Fruit fly (Drosophila melanogaster) whole organism, embryonic: ENCODE data around the gene CG34296.

ENCODE experiments used
- ATbp ChIP-seq: fragments of 200-800 bp; sonication (Bioruptor generic); optimal IDR thresholded peaks from 2 replicates; lab custom pipeline; 2017; ENCODE audit warnings: missing biosample characterization, mild to moderate bottlenecking, missing genetic modification characterization, missing genetic modification reagents
- Aef1 ChIP-seq: fragments of 200-800 bp; sonication (Bioruptor generic); IDR thresholded peaks from 3 replicates; pipeline ENCODE4 v1.3.6; 2022; ENCODE audit warnings: missing biosample characterization, missing genetic modification characterization
- CG10209 ChIP-seq: fragments of 200-800 bp; sonication (Bioruptor generic); optimal IDR thresholded peaks from 3 replicates; lab custom pipeline; 2017; ENCODE audit warnings: missing biosample characterization, mild to moderate bottlenecking, missing genetic modification characterization, missing genetic modification reagents
- CG11695 ChIP-seq: fragments of 200-800 bp; sonication (Bioruptor generic); IDR thresholded peaks from 3 replicates; pipeline ENCODE4 v1.3.6; 2022; ENCODE audit warnings: missing biosample characterization, missing genetic modification characterization
- CG11723 ChIP-seq: fragments of 200-800 bp; sonication (Bioruptor generic); optimal IDR thresholded peaks from 2 replicates; lab custom pipeline; 2017; ENCODE audit warnings: missing biosample characterization, mild to moderate bottlenecking, missing genetic modification characterization
- CG12219 ChIP-seq: fragments of 200-800 bp; sonication (Bioruptor generic); optimal IDR thresholded peaks from 3 replicates; lab custom pipeline; 2018; ENCODE audit warnings: missing biosample characterization, mild to moderate bottlenecking, missing genetic modification characterization
- CG12391 ChIP-seq: fragments of 200-800 bp; sonication (Bioruptor generic); optimal IDR thresholded peaks from 3 replicates; lab custom pipeline; 2018; ENCODE audit warnings: missing biosample characterization, mild to moderate bottlenecking, missing genetic modification characterization, moderate library complexity
- CG15269 ChIP-seq: fragments of 200-800 bp; sonication (Bioruptor generic); optimal IDR thresholded peaks from 2 replicates; lab custom pipeline; 2018; ENCODE audit warnings: missing biosample characterization, mild to moderate bottlenecking, missing genetic modification characterization, moderate library complexity
- CG15601 ChIP-seq: fragments of 200-800 bp; sonication (Bioruptor generic); optimal IDR thresholded peaks from 3 replicates; lab custom pipeline; 2019; ENCODE audit warnings: missing biosample characterization, mild to moderate bottlenecking, missing genetic modification characterization, moderate library complexity
- CG15696 ChIP-seq: fragments of 200-800 bp; sonication (Bioruptor generic); optimal IDR thresholded peaks from 2 replicates; lab custom pipeline; 2019; ENCODE audit warnings: missing biosample characterization, mild to moderate bottlenecking, missing genetic modification characterization, moderate library complexity
- CG17328 ChIP-seq: fragments of 200-800 bp; sonication (Bioruptor generic); IDR thresholded peaks from 2 replicates; pipeline ENCODE4 v1.3.6; 2022; ENCODE audit warnings: missing biosample characterization, missing genetic modification characterization
- CG17568 ChIP-seq: fragments of 200-800 bp; sonication (Bioruptor generic); optimal IDR thresholded peaks from 2 replicates; lab custom pipeline; 2018; ENCODE audit warnings: missing biosample characterization, mild to moderate bottlenecking, missing genetic modification characterization, moderate library complexity
- CG18599 ChIP-seq: fragments of 200-800 bp; sonication (Bioruptor generic); optimal IDR thresholded peaks from 3 replicates; lab custom pipeline; 2017; ENCODE audit warnings: missing biosample characterization, missing genetic modification characterization, mild to moderate bottlenecking, moderate library complexity, missing genetic modification reagents
- CG2678 ChIP-seq: fragments of 200-800 bp; sonication (Bioruptor generic); optimal IDR thresholded peaks from 3 replicates; lab custom pipeline; 2019; ENCODE audit warnings: missing biosample characterization, mild to moderate bottlenecking, missing genetic modification characterization, moderate library complexity
- CG3281 ChIP-seq: fragments of 200-800 bp; sonication (Bioruptor generic); optimal IDR thresholded peaks from 3 replicates; lab custom pipeline; 2017; ENCODE audit warnings: missing biosample characterization, mild to moderate bottlenecking, missing genetic modification characterization
- CG6654 ChIP-seq: fragments of 200-800 bp; sonication (Bioruptor generic); optimal IDR thresholded peaks from 2 replicates; lab custom pipeline; 2017; ENCODE audit warnings: missing biosample characterization, mild to moderate bottlenecking, missing genetic modification characterization
- CG6813 ChIP-seq: fragments of 200-800 bp; sonication (Bioruptor generic); optimal IDR thresholded peaks from 2 replicates; lab custom pipeline; 2017; ENCODE audit warnings: missing biosample characterization, missing genetic modification characterization, mild to moderate bottlenecking, moderate library complexity, missing genetic modification reagents
- CG6854 ChIP-seq: fragments of 200-800 bp; sonication (Bioruptor generic); optimal IDR thresholded peaks from 3 replicates; lab custom pipeline; 2017; ENCODE audit warnings: missing biosample characterization, mild to moderate bottlenecking, missing genetic modification characterization
- CG7357 ChIP-seq: fragments of 200-800 bp; sonication (Bioruptor generic); IDR thresholded peaks from 3 replicates; pipeline ENCODE4 v1.3.6; 2022; ENCODE audit warnings: missing biosample characterization, missing genetic modification characterization
- CG7556 ChIP-seq: fragments of 200-800 bp; sonication (Bioruptor generic); optimal IDR thresholded peaks from 2 replicates; lab custom pipeline; 2017; ENCODE audit warnings: missing biosample characterization, mild to moderate bottlenecking, missing genetic modification characterization
- CG8388 ChIP-seq: fragments of 200-800 bp; sonication (Bioruptor generic); optimal IDR thresholded peaks from 2 replicates; lab custom pipeline; 2019; ENCODE audit warnings: missing biosample characterization, mild to moderate bottlenecking, missing genetic modification characterization, moderate library complexity
- CG9727 ChIP-seq: fragments of 200-800 bp; sonication (Bioruptor generic); optimal IDR thresholded peaks from 3 replicates; lab custom pipeline; 2017; ENCODE audit warnings: missing biosample characterization, mild to moderate bottlenecking, missing genetic modification characterization
- CoRest ChIP-seq: fragments of 200-800 bp; sonication (Bioruptor generic); optimal IDR thresholded peaks from 3 replicates; lab custom pipeline; 2018; ENCODE audit warnings: missing biosample characterization, mild to moderate bottlenecking, missing genetic modification characterization, moderate library complexity
- D ChIP-seq, 2 experiments: fragments of 200-800 bp in 1 of 2; fragments of >200 bp in 1 of 2; sonication (Bioruptor generic) in 1 of 2; optimal IDR thresholded peaks; 2 replicates in 1 of 2; 3 replicates in 1 of 2; lab custom pipeline; 2017; ENCODE audit warnings: mild to moderate bottlenecking in 1 of 2, missing biosample characterization in 1 of 2, missing genetic modification characterization in 1 of 2, missing genetic modification reagents in 1 of 2
- Fer3 ChIP-seq: fragments of 200-800 bp; sonication (Bioruptor generic); optimal IDR thresholded peaks from 2 replicates; lab custom pipeline; 2018; ENCODE audit warnings: missing biosample characterization, mild to moderate bottlenecking, missing genetic modification characterization, moderate library complexity
- Hmr ChIP-seq: fragments of 200-800 bp; sonication (Bioruptor generic); optimal IDR thresholded peaks from 3 replicates; lab custom pipeline; 2017; ENCODE audit warnings: mild to moderate bottlenecking, missing biosample characterization, missing genetic modification reagents, missing genetic modification characterization
- Hr51 ChIP-seq, 2 experiments: fragments of 200-800 bp; sonication (Bioruptor generic); optimal IDR thresholded peaks; 2 replicates in 1 of 2; 3 replicates in 1 of 2; lab custom pipeline; 2016 to 2018; ENCODE audit warnings: missing biosample characterization in 2 of 2, missing genetic modification characterization in 2 of 2, mild to moderate bottlenecking in 1 of 2, moderate library complexity in 1 of 2
- NfI ChIP-seq: fragments of 200-800 bp; sonication (Bioruptor generic); optimal IDR thresholded peaks from 3 replicates; lab custom pipeline; 2018; ENCODE audit warnings: missing biosample characterization, mild to moderate bottlenecking, missing genetic modification characterization, moderate library complexity
- Ssrp ChIP-seq: fragments of 200-800 bp; sonication (Bioruptor generic); optimal IDR thresholded peaks from 2 replicates; lab custom pipeline; 2018; ENCODE audit warnings: missing biosample characterization, mild to moderate bottlenecking, missing genetic modification characterization, moderate library complexity
- Xbp1 ChIP-seq: fragments of 200-800 bp; sonication (Bioruptor generic); optimal IDR thresholded peaks from 3 replicates; lab custom pipeline; 2016; ENCODE audit warnings: missing biosample characterization, mild to moderate bottlenecking, missing genetic modification characterization
- bab2 ChIP-seq: fragments of 200-800 bp; sonication (Bioruptor generic); optimal IDR thresholded peaks from 2 replicates; lab custom pipeline; 2016; ENCODE audit warnings: missing biosample characterization, missing genetic modification characterization
- chif ChIP-seq, 2 experiments: fragments of 200-800 bp; sonication (Bioruptor generic); optimal IDR thresholded peaks; 3 replicates each; lab custom pipeline; 2016; ENCODE audit warnings: missing biosample characterization in 2 of 2, missing genetic modification characterization in 2 of 2
- chinmo ChIP-seq: fragments of 200-800 bp; sonication (Bioruptor generic); IDR thresholded peaks from 4 replicates; pipeline ENCODE4 v1.3.6; 2022; ENCODE audit warnings: missing biosample characterization, missing genetic modification characterization; ENCODE audit not compliant: partially characterized antibody
- chn ChIP-seq: fragments of 200-800 bp; sonication (Bioruptor generic); optimal IDR thresholded peaks from 2 replicates; lab custom pipeline; 2016; ENCODE audit warnings: missing biosample characterization, missing genetic modification characterization
- croc ChIP-seq: fragments of 200-800 bp; sonication (Bioruptor generic); conservative IDR thresholded peaks from 3 replicates; pipeline ENCODE4 v1.3.6; 2022; ENCODE audit warnings: missing biosample characterization, missing genetic modification characterization
- dmrt11E ChIP-seq: fragments of 200-800 bp; sonication (Bioruptor generic); optimal IDR thresholded peaks from 3 replicates; lab custom pipeline; 2018; ENCODE audit warnings: missing biosample characterization, mild to moderate bottlenecking, missing genetic modification characterization, moderate library complexity
- dmrt99B ChIP-seq: fragments of 200-800 bp; sonication (Bioruptor generic); optimal IDR thresholded peaks from 2 replicates; lab custom pipeline; 2018; ENCODE audit warnings: missing biosample characterization, mild to moderate bottlenecking, missing genetic modification characterization, moderate library complexity
- ems ChIP-seq: fragments of 200-800 bp; sonication (Bioruptor generic); optimal IDR thresholded peaks from 3 replicates; lab custom pipeline; 2016; ENCODE audit warnings: missing biosample characterization, missing genetic modification characterization
- en ChIP-seq: fragments of 200-800 bp; sonication (Bioruptor generic); optimal IDR thresholded peaks from 2 replicates; lab custom pipeline; 2016; ENCODE audit warnings: missing biosample characterization, missing genetic modification characterization
- grau ChIP-seq: fragments of 200-800 bp; optimal IDR thresholded peaks from 3 replicates; lab custom pipeline; 2019; ENCODE audit warnings: missing biosample characterization, mild to moderate bottlenecking, missing genetic modification characterization, moderate library complexity
- kni ChIP-seq: fragments of 200-800 bp; sonication (Bioruptor generic); optimal IDR thresholded peaks from 3 replicates; lab custom pipeline; 2017; ENCODE audit warnings: mild to moderate bottlenecking, missing biosample characterization, missing genetic modification reagents, missing genetic modification characterization
- onecut ChIP-seq: fragments of 200-800 bp; sonication (Bioruptor generic); IDR thresholded peaks from 2 replicates; pipeline ENCODE4 v1.3.6; 2022; ENCODE audit warnings: missing biosample characterization, missing genetic modification characterization
- phol ChIP-seq: fragments of 200-800 bp; sonication (Bioruptor generic); optimal IDR thresholded peaks from 3 replicates; lab custom pipeline; 2018; ENCODE audit warnings: missing biosample characterization, mild to moderate bottlenecking, missing genetic modification characterization, moderate library complexity
- sisA ChIP-seq: fragments of 200-800 bp; sonication (Bioruptor generic); IDR thresholded peaks from 2 replicates; pipeline ENCODE4 v1.3.6; 2022; ENCODE audit warnings: missing biosample characterization, missing genetic modification characterization
- tgo ChIP-seq: fragments of 200-800 bp; sonication (Bioruptor generic); IDR thresholded peaks from 3 replicates; pipeline ENCODE4 v1.3.6; 2022; ENCODE audit warnings: missing biosample characterization, missing genetic modification characterization
- trem ChIP-seq: fragments of 200-800 bp; optimal IDR thresholded peaks from 3 replicates; lab custom pipeline; 2019; ENCODE audit warnings: missing biosample characterization, mild to moderate bottlenecking, missing genetic modification characterization, moderate library complexity
- unpg ChIP-seq: fragments of 200-800 bp; sonication (Bioruptor generic); optimal IDR thresholded peaks from 3 replicates; lab custom pipeline; 2018; ENCODE audit warnings: missing biosample characterization, mild to moderate bottlenecking, missing genetic modification characterization, moderate library complexity
- vvl ChIP-seq: fragments of 200-800 bp; sonication (Bioruptor generic); IDR thresholded peaks from 2 replicates; pipeline ENCODE4 v1.3.6; 2022; ENCODE audit warnings: missing biosample characterization, missing genetic modification characterization

CG34296 gene

DNA sequence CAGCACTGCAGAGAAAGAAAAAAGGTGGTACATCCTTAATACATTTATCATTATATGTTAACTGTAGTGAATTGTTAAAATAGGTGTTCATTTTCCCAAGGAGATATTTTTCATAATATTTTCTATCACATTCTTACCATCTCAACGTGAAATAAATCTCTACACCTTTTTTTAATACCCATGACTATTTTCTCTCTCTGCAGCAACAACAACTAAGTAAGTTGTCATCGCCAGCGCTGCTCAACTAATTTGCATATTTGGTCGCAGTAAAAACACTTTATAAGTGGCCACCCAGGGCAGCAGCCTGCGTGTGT lies 31.8 kb upstream of the CG34296 start (continued):
- TF ChIP-seq dmrt99B (tag; lab: Kevin White, UChicago) (peak; percentile 81), Ssrp (peak; percentile 53), CG3281 (GFP tag; lab: Kevin White, UChicago) (no peak), Fer3 (peak; percentile 45), CG15269 (tag; lab: Kevin White, UChicago) (peak; percentile 37), CG6854 (GFP tag; lab: Kevin White, UChicago) (no peak), CG15696 (tag; lab: Kevin White, UChicago) (peak; percentile 28), en (peak; percentile 16), chinmo (GFP tag; lab: Robert Waterston, UW) (no peak), bab2 (GFP tag; lab: Kevin White, UChicago) (peak; percentile 28), Hr51 (GFP tag; optimal IDR thresholded peaks at IDR 0.05; lab: Kevin White, UChicago) (peak in 1 of 2 experiments; percentile 55), vvl (GFP tag; lab: Robert Waterston, UW) (peak; percentile 74), phol (tag; lab: Kevin White, UChicago) (peak; percentile 61), chn (peak; percentile 12), CG17568 (GFP tag; lab: Kevin White, UChicago) (peak; percentile 8), Aef1 (GFP tag; lab: Robert Waterston, UW) (peak; percentile 29; the same call in 1 of the 3 replicates), NfI (GFP tag; lab: Kevin White, UChicago) (peak; percentile 7), chif (GFP tag; optimal IDR thresholded peaks at IDR 0.05; lab: Kevin White, UChicago) (peak; percentile 4 to 46), ATbp (GFP tag; lab: Kevin White, UChicago) (peak; percentile 33), kni (GFP tag; lab: Kevin White, UChicago) (peak; percentile 9), CG8388 (GFP tag; lab: Kevin White, UChicago) (peak; percentile 49), CG18599 (peak; percentile 22), CG15601 (tag; lab: Kevin White, UChicago) (peak; percentile 8), CoRest (tag; lab: Kevin White, UChicago) (peak; percentile 48), tgo (peak; percentile 19; the same call in 1 of the 3 replicates), Hmr (GFP tag; lab: Kevin White, UChicago) (peak; percentile 24), CG7556 (peak; percentile 46), CG17328 (GFP tag; lab: Robert Waterston, UW) (peak; percentile 43; the same call in 1 of the 2 replicates), CG12219 (GFP tag; lab: Kevin White, UChicago) (peak; percentile 35), trem (tag; lab: Kevin White, UChicago) (peak; percentile 39), CG6654 (GFP tag; lab: Kevin White, UChicago) (no peak), CG7357 (GFP tag; lab: Robert Waterston, UW) (0 out of 3 replicates have a peak, but pooled peaks have one; percentile 18), CG9727 (GFP tag; lab: Kevin White, UChicago) (peak; percentile 33), ems (no peak), CG6813 (GFP tag; lab: Kevin White, UChicago) (peak; percentile 25), Xbp1 (GFP tag; lab: Kevin White, UChicago) (peak; percentile 37), CG10209 (GFP tag; lab: Kevin White, UChicago) (peak; percentile 52), unpg (GFP tag; lab: Kevin White, UChicago) (peak; percentile 61), CG2678 (tag; lab: Kevin White, UChicago) (peak; percentile 62), CG12391 (tag; lab: Kevin White, UChicago) (peak; percentile 61), CG11723 (GFP tag; lab: Kevin White, UChicago) (peak; percentile 0), croc (GFP tag; lab: Robert Waterston, UW) (peak; percentile 41; the same call in 1 of the 3 replicates), grau (tag; lab: Kevin White, UChicago) (peak; percentile 58), D (optimal IDR thresholded peaks at IDR 0.05; lab: Kevin White, UChicago) (no peak), D (GFP tag; optimal IDR thresholded peaks at IDR 0.05; lab: Kevin White, UChicago) (peak; percentile 37), onecut (no peak), dmrt11E (tag; lab: Kevin White, UChicago) (peak; percentile 61), CG11695 (GFP tag; lab: Robert Waterston, UW) (no peak), sisA (GFP tag; lab: Robert Waterston, UW) (peak; percentile 54)
